Worm (Caenorhabditis elegans) whole organism, L3 larva: ENCODE measurements around the gene R06B10.7.

Experiments used
- ama-1 ChIP-seq: fragments of 150-350 bp; optimal IDR thresholded peaks from 2 replicates; lab custom pipeline; 2018
- ceh-16 ChIP-seq: sonication (generic microtip); optimal IDR thresholded peaks from 2 replicates; lab custom pipeline; 2017; ENCODE audit warnings: missing biosample characterization, missing genetic modification characterization
- ceh-82 ChIP-seq: fragments of 150-350 bp; optimal IDR thresholded peaks from 2 replicates; lab custom pipeline; 2014; ENCODE audit warnings: missing biosample characterization, missing genetic modification characterization
- ceh-9 ChIP-seq: sonication (generic microtip); optimal IDR thresholded peaks from 2 replicates; lab custom pipeline; 2018; ENCODE audit warnings: missing biosample characterization, missing genetic modification characterization
- daf-12 ChIP-seq: fragments of 150-350 bp; optimal IDR thresholded peaks from 2 replicates; lab custom pipeline; 2014; ENCODE audit warnings: missing biosample characterization, missing genetic modification reagents, missing genetic modification characterization
- egl-27 ChIP-seq: sonication (generic microtip); optimal IDR thresholded peaks from 4 replicates; lab custom pipeline; 2017; ENCODE audit warnings: missing biosample characterization, missing genetic modification reagents, missing genetic modification characterization
- egl-5 ChIP-seq: fragments of 150-350 bp; optimal IDR thresholded peaks from 2 replicates; lab custom pipeline; 2017; ENCODE audit warnings: missing biosample characterization, missing genetic modification reagents, missing genetic modification characterization, inconsistent platforms
- elt-2 ChIP-seq: sonication (generic microtip); optimal IDR thresholded peaks from 2 replicates; lab custom pipeline; 2016; ENCODE audit warnings: missing genetic modification reagents, mild to moderate bottlenecking, missing genetic modification characterization, missing compliant biosample characterization
- fkh-2 ChIP-seq: fragments of 150-350 bp; optimal IDR thresholded peaks from 2 replicates; lab custom pipeline; 2014; ENCODE audit warnings: missing biosample characterization, missing genetic modification reagents, missing genetic modification characterization
- hmg-11 ChIP-seq: sonication (generic microtip); optimal IDR thresholded peaks from 2 replicates; lab custom pipeline; 2016; ENCODE audit warnings: missing genetic modification characterization, missing compliant biosample characterization
- lsy-12 ChIP-seq: sonication (generic microtip); optimal IDR thresholded peaks from 2 replicates; lab custom pipeline; 2016; ENCODE audit warnings: mild to moderate bottlenecking, missing genetic modification characterization, missing compliant biosample characterization
- mdl-1 ChIP-seq: fragments of 150-350 bp; optimal IDR thresholded peaks from 2 replicates; lab custom pipeline; 2014; ENCODE audit warnings: missing biosample characterization, missing genetic modification characterization
- mml-1 ChIP-seq: fragments of 150-350 bp; sonication (generic microtip); optimal IDR thresholded peaks from 3 replicates; lab custom pipeline; 2014; ENCODE audit warnings: missing biosample characterization, missing genetic modification characterization
- nhr-11 ChIP-seq: fragments of 150-350 bp; optimal IDR thresholded peaks from 2 replicates; lab custom pipeline; 2014; ENCODE audit warnings: missing biosample characterization, missing genetic modification characterization
- nhr-12 ChIP-seq: fragments of 150-350 bp; optimal IDR thresholded peaks from 2 replicates; lab custom pipeline; 2014; ENCODE audit warnings: missing biosample characterization, missing genetic modification characterization
- nhr-23 ChIP-seq: fragments of 150-350 bp; optimal IDR thresholded peaks from 2 replicates; lab custom pipeline; 2014; ENCODE audit warnings: missing biosample characterization, missing genetic modification reagents, missing genetic modification characterization
- nhr-43 ChIP-seq: sonication (generic microtip); optimal IDR thresholded peaks from 2 replicates; lab custom pipeline; 2016; ENCODE audit warnings: mild to moderate bottlenecking, missing genetic modification characterization, missing compliant biosample characterization; ENCODE audit not compliant: poor library complexity, severe bottlenecking
- nhr-67 ChIP-seq: fragments of 150-350 bp; optimal IDR thresholded peaks from 2 replicates; lab custom pipeline; 2014; ENCODE audit warnings: missing biosample characterization, missing genetic modification characterization
- nhr-77 ChIP-seq: fragments of 150-350 bp; optimal IDR thresholded peaks from 2 replicates; lab custom pipeline; 2014; ENCODE audit warnings: missing biosample characterization, missing genetic modification characterization
- pha-4 ChIP-seq: fragments of 150-350 bp; optimal IDR thresholded peaks from 2 replicates; lab custom pipeline; 2014; ENCODE audit warnings: missing biosample characterization, missing genetic modification reagents, missing genetic modification characterization
- skn-1 ChIP-seq: fragments of 150-350 bp; optimal IDR thresholded peaks from 2 replicates; lab custom pipeline; 2014; ENCODE audit warnings: missing biosample characterization, missing genetic modification characterization
- tbx-2 ChIP-seq: sonication (generic microtip); optimal IDR thresholded peaks from 2 replicates; lab custom pipeline; 2016; ENCODE audit warnings: mild to moderate bottlenecking, missing genetic modification characterization, missing compliant biosample characterization
- unc-39 ChIP-seq: sonication (generic microtip); optimal IDR thresholded peaks from 4 replicates; lab custom pipeline; 2017; ENCODE audit warnings: missing biosample characterization, missing genetic modification characterization
- unc-62 ChIP-seq: fragments of 150-350 bp; sonication (generic microtip); optimal IDR thresholded peaks from 4 replicates; lab custom pipeline; 2014; ENCODE audit warnings: missing biosample characterization, missing genetic modification reagents, missing genetic modification characterization
- zag-1 ChIP-seq: fragments of 150-350 bp; optimal IDR thresholded peaks from 2 replicates; lab custom pipeline; 2014; ENCODE audit warnings: missing biosample characterization, missing genetic modification characterization
- ztf-11 ChIP-seq: fragments of 150-350 bp; optimal IDR thresholded peaks from 2 replicates; lab custom pipeline; 2014; ENCODE audit warnings: missing biosample characterization, missing genetic modification characterization

R06B10.7 gene

DNA sequence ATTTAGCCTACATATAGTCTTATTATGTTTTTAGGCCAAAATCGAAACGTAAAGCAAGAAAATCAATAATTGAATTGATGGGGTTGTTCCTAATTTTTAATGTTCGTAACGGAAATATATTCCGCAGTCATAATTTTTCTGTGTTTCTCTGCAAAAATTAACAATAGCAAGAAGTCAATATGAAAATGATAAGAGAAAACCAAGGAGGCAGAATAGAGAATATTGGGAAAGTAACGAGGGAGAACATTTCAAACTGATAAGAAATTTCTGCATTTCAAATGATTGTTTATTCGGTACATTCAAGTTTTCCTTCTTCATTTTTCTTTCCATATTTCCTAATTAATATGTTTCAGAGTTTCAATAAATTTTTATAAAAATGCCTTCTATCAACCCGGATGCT, 45.2 kb downstream of the R06B10.7 start, which contains the start of gene fbxa-54:
TSS of gene fbxa-54 (plus strand) at position 354 of the 400 bp plus-strand sequence.
- TF ChIP-seq ceh-16 (tag; lab: Kevin White, UChicago) (no peak), fkh-2 (no peak), ama-1 (lab: Kevin White, UChicago) (no peak), pha-4 (tag; lab: Kevin White, UChicago) (peak; percentile 66), nhr-43 (no peak), daf-12 (tag; lab: Kevin White, UChicago) (no peak), skn-1 (tag; lab: Kevin White, UChicago) (no peak), ceh-9 (tag; lab: Kevin White, UChicago) (no peak), mml-1 (tag; lab: Kevin White, UChicago) (no peak), unc-39 (tag; lab: Kevin White, UChicago) (no peak), elt-2 (tag; lab: Kevin White, UChicago) (peak; percentile 70), lsy-12 (tag; lab: Kevin White, UChicago) (no peak), nhr-23 (tag; lab: Kevin White, UChicago) (no peak), nhr-67 (tag; lab: Kevin White, UChicago) (no peak)

DNA sequence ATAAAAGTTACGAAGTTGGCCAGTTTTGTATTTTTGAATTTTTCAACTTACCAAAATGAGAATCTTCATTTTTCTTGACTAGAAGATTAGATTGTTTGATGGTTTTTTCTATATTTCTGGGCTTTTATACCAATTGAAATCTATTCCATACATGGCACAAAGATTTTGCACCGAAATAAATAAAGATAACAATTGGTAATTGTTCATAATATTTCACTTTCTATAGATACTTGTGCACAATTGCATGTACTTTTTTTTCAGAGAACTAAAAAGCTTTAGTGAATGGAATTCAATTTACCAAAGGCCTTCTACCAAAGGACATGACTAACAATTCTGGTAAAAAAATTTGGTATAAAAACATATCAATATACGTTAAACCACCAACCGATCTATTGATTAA, 46.6 kb downstream of the R06B10.7 start, which contains the start of the genes T12B5.15 and T12B5.14:
TSS of gene T12B5.15 (minus strand) at position 101 of the 400 bp plus-strand sequence.
TSS of gene T12B5.14 (plus strand) at position 321 of the 400 bp plus-strand sequence.
- TF ChIP-seq nhr-67 (tag; lab: Kevin White, UChicago) (no peak), ceh-82 (no peak), nhr-77 (tag; lab: Kevin White, UChicago) (no peak), ceh-16 (tag; lab: Kevin White, UChicago) (no peak), daf-12 (tag; lab: Kevin White, UChicago) (no peak), egl-27 (tag; lab: Kevin White, UChicago) (no peak), mdl-1 (no peak), hmg-11 (tag; lab: Kevin White, UChicago) (no peak), mml-1 (tag; lab: Kevin White, UChicago) (no peak)
- TF ChIP-seq, all 47 proteins: peak for 0

DNA sequence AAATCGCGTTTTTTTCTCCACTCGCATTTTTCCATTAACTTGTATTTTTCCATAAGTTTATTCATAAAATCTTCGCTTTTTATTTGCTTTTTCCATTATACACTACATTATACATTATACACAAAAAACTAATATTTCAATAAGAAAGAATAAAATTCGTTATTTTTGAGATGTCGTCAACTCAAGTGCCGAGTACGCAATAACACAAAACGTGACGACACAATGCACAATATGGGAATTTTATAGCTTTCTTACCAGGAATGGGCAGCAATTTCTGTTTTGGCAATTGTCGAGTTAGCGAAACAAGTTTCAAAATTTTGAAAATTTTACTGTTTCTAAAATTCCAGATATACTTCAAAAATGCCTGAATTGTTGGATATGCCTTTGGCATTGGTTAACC, 49.0 kb downstream of the R06B10.7 start, which contains the start of gene fbxa-10:
TSS of gene fbxa-10 (plus strand) at position 207 of the 400 bp plus-strand sequence.
- TF ChIP-seq zag-1 (no peak), tbx-2 (no peak), nhr-12 (no peak), pha-4 (tag; lab: Kevin White, UChicago) (peak; percentile 30), ztf-11 (tag; lab: Kevin White, UChicago) (no peak), hmg-11 (tag; lab: Kevin White, UChicago) (peak; percentile 59), egl-5 (peak; percentile 2), mdl-1 (no peak), unc-62 (GFP tag; lab: Kevin White, UChicago) (no peak), nhr-23 (tag; lab: Kevin White, UChicago) (no peak), nhr-11 (tag; lab: Kevin White, UChicago) (no peak)
